Worm (Caenorhabditis elegans) whole organism, young adult: ENCODE measurements around the gene sec-6.
A peak's percentile ranks its signal among the peaks of the same experiment; 100 is the strongest.

Experiments
- B0019.2 ChIP-seq: fragments of 200-800 bp; sonication (Bioruptor generic); conservative IDR thresholded peaks from 2 replicates; pipeline ENCODE4 v1.3.6; 2022; ENCODE audit warnings: missing genetic modification reagents, missing genetic modification characterization, missing compliant biosample characterization
- D2030.7 ChIP-seq: fragments of 200-800 bp; sonication (Bioruptor generic); IDR thresholded peaks from 2 replicates; pipeline ENCODE4 v1.3.6; 2022; ENCODE audit warnings: missing genetic modification reagents, missing genetic modification characterization, missing compliant biosample characterization
- F10E7.11 ChIP-seq: sonication (generic microtip); optimal IDR thresholded peaks from 2 replicates; lab custom pipeline; 2017; ENCODE audit warnings: mild to moderate bottlenecking, missing genetic modification characterization, moderate library complexity, missing compliant biosample characterization
- F23B12.7 ChIP-seq: sonication (generic microtip); optimal IDR thresholded peaks from 2 replicates; lab custom pipeline; 2017; ENCODE audit warnings: missing genetic modification characterization, mild to moderate bottlenecking, missing compliant biosample characterization, antibody characterized with exemption, moderate library complexity; ENCODE audit not compliant: insufficient read depth
- F55B11.4 ChIP-seq: sonication (generic microtip); optimal IDR thresholded peaks from 2 replicates; lab custom pipeline; 2016; ENCODE audit warnings: missing compliant biosample characterization, missing genetic modification characterization, borderline replicate concordance; ENCODE audit not compliant: insufficient read depth
- Y53F4B.3 ChIP-seq: fragments of 200-800 bp; sonication (Bioruptor generic); IDR thresholded peaks from 2 replicates; pipeline ENCODE4 v1.3.6; 2022; ENCODE audit warnings: missing genetic modification reagents, missing genetic modification characterization, missing compliant biosample characterization
- Y53G8AR.9 ChIP-seq: fragments of 200-800 bp; sonication (Bioruptor generic); conservative IDR thresholded peaks from 2 replicates; pipeline ENCODE4 v1.3.6; 2022; ENCODE audit warnings: missing genetic modification reagents, missing genetic modification characterization, missing compliant biosample characterization
- Y67H2A.10 ChIP-seq: fragments of 200-800 bp; sonication (Bioruptor generic); conservative IDR thresholded peaks from 2 replicates; pipeline ENCODE4 v1.3.6; 2022; ENCODE audit warnings: missing genetic modification reagents, missing genetic modification characterization, missing compliant biosample characterization
- Y79H2A.3 ChIP-seq: fragments of 200-800 bp; sonication (Bioruptor generic); conservative IDR thresholded peaks from 2 replicates; pipeline ENCODE4 v1.3.6; 2022; ENCODE audit warnings: missing genetic modification reagents, missing genetic modification characterization, missing compliant biosample characterization
- Y95B8A.8 ChIP-seq: fragments of 200-800 bp; sonication (Bioruptor generic); IDR thresholded peaks from 2 replicates; pipeline ENCODE4 v1.3.6; 2022; ENCODE audit warnings: missing genetic modification reagents, missing genetic modification characterization, missing compliant biosample characterization
- ZK185.1 ChIP-seq: sonication (generic microtip); optimal IDR thresholded peaks from 2 replicates; lab custom pipeline; 2016; ENCODE audit warnings: mild to moderate bottlenecking, missing genetic modification characterization, missing compliant biosample characterization; ENCODE audit not compliant: poor library complexity, severe bottlenecking
- aptf-3 ChIP-seq: fragments of 200-800 bp; sonication (Bioruptor generic); IDR thresholded peaks from 2 replicates; pipeline ENCODE4 v1.3.6; 2022; ENCODE audit warnings: missing genetic modification characterization, missing compliant biosample characterization
- attf-3 ChIP-seq: fragments of 200-800 bp; sonication (Bioruptor generic); conservative IDR thresholded peaks from 2 replicates; pipeline ENCODE4 v1.3.6; 2022; ENCODE audit warnings: missing genetic modification reagents, missing genetic modification characterization, missing compliant biosample characterization
- attf-6 ChIP-seq: fragments of 200-800 bp; sonication (Bioruptor generic); IDR thresholded peaks from 2 replicates; pipeline ENCODE4 v1.3.6; 2022; ENCODE audit warnings: missing genetic modification reagents, missing genetic modification characterization, missing compliant biosample characterization
- cebp-2 ChIP-seq: fragments of 200-800 bp; sonication (Bioruptor generic); IDR thresholded peaks from 2 replicates; pipeline ENCODE4 v1.3.6; 2022; ENCODE audit warnings: missing genetic modification characterization, missing compliant biosample characterization
- ceh-100 ChIP-seq: fragments of 200-800 bp; sonication (Bioruptor generic); IDR thresholded peaks from 2 replicates; pipeline ENCODE4 v1.3.6; 2022; ENCODE audit warnings: missing genetic modification reagents, missing genetic modification characterization, missing compliant biosample characterization
- ceh-91 ChIP-seq: fragments of 200-800 bp; sonication (Bioruptor generic); IDR thresholded peaks from 2 replicates; pipeline ENCODE4 v1.3.6; 2022; ENCODE audit warnings: missing genetic modification reagents, missing genetic modification characterization, missing compliant biosample characterization
- chd-7 ChIP-seq: sonication (generic microtip); optimal IDR thresholded peaks from 2 replicates; lab custom pipeline; 2016; ENCODE audit warnings: mild to moderate bottlenecking, missing genetic modification characterization, moderate library complexity, missing compliant biosample characterization
- dpl-1 ChIP-seq: fragments of 150-350 bp; optimal IDR thresholded peaks from 2 replicates; lab custom pipeline; 2014; ENCODE audit warnings: missing biosample characterization, missing genetic modification reagents, missing genetic modification characterization
- efl-1 ChIP-seq: fragments of 150-350 bp; optimal IDR thresholded peaks from 2 replicates; lab custom pipeline; 2014; ENCODE audit warnings: missing biosample characterization, missing genetic modification reagents, missing genetic modification characterization
- ekl-4 ChIP-seq: fragments of 200-800 bp; sonication (Bioruptor generic); IDR thresholded peaks from 2 replicates; pipeline ENCODE4 v1.3.6; 2022; ENCODE audit warnings: missing genetic modification reagents, missing genetic modification characterization, missing compliant biosample characterization
- him-1 ChIP-seq: sonication (generic microtip); optimal IDR thresholded peaks from 2 replicates; lab custom pipeline; 2016; ENCODE audit warnings: missing genotype, missing genetic modification reagents, missing genetic modification characterization, missing compliant biosample characterization
- hlh-26 ChIP-seq: fragments of 200-800 bp; sonication (Bioruptor generic); conservative IDR thresholded peaks from 2 replicates; pipeline ENCODE4 v1.3.6; 2022; ENCODE audit warnings: missing genetic modification reagents, missing genetic modification characterization, missing compliant biosample characterization
- lag-1 ChIP-seq: fragments of 200-800 bp; sonication (Bioruptor generic); IDR thresholded peaks from 2 replicates; pipeline ENCODE4 v1.3.6; 2022; ENCODE audit warnings: missing genetic modification reagents, missing genetic modification characterization, missing compliant biosample characterization
- let-526 ChIP-seq: fragments of 200-800 bp; sonication (Bioruptor generic); IDR thresholded peaks from 2 replicates; pipeline ENCODE4 v1.3.6; 2022; ENCODE audit warnings: missing genetic modification reagents, missing genetic modification characterization, missing compliant biosample characterization
- lin-35 ChIP-seq, 3 experiments: fragments of 150-350 bp in 2 of 3; sonication (generic microtip) in 1 of 3; optimal IDR thresholded peaks; 2 replicates each; lab custom pipeline; 2014 to 2018; ENCODE audit warnings: missing biosample characterization in 3 of 3, missing genetic modification characterization in 3 of 3, missing genetic modification reagents in 3 of 3
- lin-40 ChIP-seq: sonication (generic microtip); optimal IDR thresholded peaks from 2 replicates; lab custom pipeline; 2016; ENCODE audit warnings: missing genetic modification characterization, mild to moderate bottlenecking, missing compliant biosample characterization, missing genotype, missing genetic modification reagents
- lin-54 ChIP-seq: fragments of 200-800 bp; sonication (Bioruptor generic); optimal IDR thresholded peaks from 2 replicates; lab custom pipeline; 2018; ENCODE audit warnings: mild to moderate bottlenecking, missing genetic modification characterization, missing compliant biosample characterization
- lsl-1 ChIP-seq: fragments of 200-800 bp; sonication (Bioruptor generic); optimal IDR thresholded peaks from 2 replicates; lab custom pipeline; 2018; ENCODE audit warnings: mild to moderate bottlenecking, missing genetic modification characterization, moderate library complexity, missing compliant biosample characterization
- madf-3 ChIP-seq: fragments of 200-800 bp; sonication (Bioruptor generic); IDR thresholded peaks from 2 replicates; pipeline ENCODE4 v1.3.6; 2022; ENCODE audit warnings: missing genetic modification reagents, missing genetic modification characterization, missing compliant biosample characterization
- madf-6 ChIP-seq: fragments of 200-800 bp; sonication (Bioruptor generic); IDR thresholded peaks from 2 replicates; pipeline ENCODE4 v1.3.6; 2022; ENCODE audit warnings: missing genetic modification reagents, missing genetic modification characterization, missing compliant biosample characterization
- mel-28 ChIP-seq: sonication (generic microtip); optimal IDR thresholded peaks from 2 replicates; lab custom pipeline; 2016; ENCODE audit warnings: borderline replicate concordance, mild to moderate bottlenecking, missing genetic modification characterization, missing compliant biosample characterization
- nfyb-1 ChIP-seq: fragments of 200-800 bp; sonication (Bioruptor generic); IDR thresholded peaks from 2 replicates; pipeline ENCODE4 v1.3.6; 2022; ENCODE audit warnings: missing genetic modification reagents, missing genetic modification characterization, missing compliant biosample characterization
- nhr-90 ChIP-seq: sonication (generic microtip); optimal IDR thresholded peaks from 2 replicates; lab custom pipeline; 2016; ENCODE audit warnings: missing genotype, mild to moderate bottlenecking, missing genetic modification characterization, missing compliant biosample characterization
- pbrm-1 ChIP-seq: fragments of 200-800 bp; sonication (Bioruptor generic); IDR thresholded peaks from 2 replicates; pipeline ENCODE4 v1.3.6; 2022; ENCODE audit warnings: missing genetic modification reagents, missing genetic modification characterization, missing compliant biosample characterization
- sdz-38 ChIP-seq: sonication (generic microtip); optimal IDR thresholded peaks from 2 replicates; lab custom pipeline; 2016; ENCODE audit warnings: missing genotype, missing genetic modification characterization, missing compliant biosample characterization
- snpc-1.1 ChIP-seq: sonication (generic microtip); optimal IDR thresholded peaks from 2 replicates; lab custom pipeline; 2017; ENCODE audit warnings: missing genetic modification characterization, mild to moderate bottlenecking, missing compliant biosample characterization, antibody characterized with exemption, moderate library complexity, missing genotype, missing genetic modification reagents; ENCODE audit not compliant: insufficient read depth
- somi-1 ChIP-seq: fragments of 200-800 bp; sonication (Bioruptor generic); optimal IDR thresholded peaks from 2 replicates; lab custom pipeline; 2018; ENCODE audit warnings: mild to moderate bottlenecking, missing genetic modification characterization, missing compliant biosample characterization
- sptf-2 ChIP-seq: fragments of 200-800 bp; sonication (Bioruptor generic); optimal IDR thresholded peaks from 2 replicates; lab custom pipeline; 2018; ENCODE audit warnings: mild to moderate bottlenecking, missing genetic modification characterization, missing compliant biosample characterization
- tbp1 ChIP-seq: fragments of 200-800 bp; sonication (Bioruptor generic); optimal IDR thresholded peaks from 2 replicates; lab custom pipeline; 2018; ENCODE audit warnings: mild to moderate bottlenecking, missing genetic modification characterization, missing compliant biosample characterization
- unc-130 ChIP-seq: sonication (generic microtip); optimal IDR thresholded peaks from 2 replicates; lab custom pipeline; 2016; ENCODE audit warnings: missing genetic modification reagents, missing genetic modification characterization, missing compliant biosample characterization
- ztf-3 ChIP-seq: fragments of 200-800 bp; sonication (Bioruptor generic); optimal IDR thresholded peaks from 2 replicates; lab custom pipeline; 2018; ENCODE audit warnings: mild to moderate bottlenecking, missing genetic modification characterization, missing compliant biosample characterization

The sec-6 gene

ce11 chrII:5417905-5418304, 58.6 kb downstream of the sec-6 start:
- TF ChIP-seq ztf-3 (GFP tag; lab: Kevin White, UChicago) (no peak), aptf-3 (no peak)
- TF ChIP-seq, all 124 proteins: peak for 0

ce11 chrII:5418317-5418716, 59.0 kb downstream of the sec-6 start:
- no peak for TF ChIP-seq Y53F4B.3 (GFP tag; lab: Robert Waterston, UW)
- no peak for TF ChIP-seq F55B11.4
- no peak for TF ChIP-seq F10E7.11 (tag; lab: Kevin White, UChicago)
- no peak for TF ChIP-seq lsl-1 (GFP tag; lab: Kevin White, UChicago)
- TF ChIP-seq Y79H2A.3 (GFP tag; lab: Robert Waterston, UW) = no peak
- TF ChIP-seq cebp-2 (GFP tag; lab: Robert Waterston, UW) = no peak
- TF ChIP-seq tbp1 (GFP tag; lab: Kevin White, UChicago) = no peak
- TF ChIP-seq madf-3 (GFP tag; lab: Robert Waterston, UW) = no peak
- no peak for TF ChIP-seq mel-28 (tag; lab: Kevin White, UChicago)
- TF ChIP-seq madf-6 (GFP tag; lab: Robert Waterston, UW) = no peak
- TF ChIP-seq attf-6 (GFP tag; lab: Robert Waterston, UW) = no peak
- no peak for TF ChIP-seq lag-1 (GFP tag; lab: Robert Waterston, UW)
- TF ChIP-seq D2030.7 = no peak
- no peak for TF ChIP-seq Y95B8A.8
- no peak for TF ChIP-seq nhr-90 (tag; lab: Kevin White, UChicago)
- no peak for TF ChIP-seq nfyb-1 (GFP tag; lab: Robert Waterston, UW)

ce11 chrII:5418929-5419328, 59.6 kb downstream of the sec-6 start, which contains the start of gene EEED8.15:
Gene EEED8.15 (plus strand): TSS chrII:5419229.
- TF ChIP-seq efl-1 (no peak), F23B12.7 (tag; lab: Kevin White, UChicago) (no peak), lin-54 (GFP tag; lab: Kevin White, UChicago) (no peak), somi-1 (GFP tag; lab: Kevin White, UChicago) (no peak), lin-40 (tag; lab: Kevin White, UChicago) (no peak), lag-1 (GFP tag; lab: Robert Waterston, UW) (no peak), sptf-2 (GFP tag; lab: Kevin White, UChicago) (no peak), snpc-1.1 (tag; lab: Kevin White, UChicago) (no peak), unc-130 (no peak), him-1 (tag; lab: Kevin White, UChicago) (no peak), Y67H2A.10 (GFP tag; lab: Robert Waterston, UW) (no peak), ekl-4 (GFP tag; lab: Robert Waterston, UW) (no peak), ZK185.1 (tag; lab: Kevin White, UChicago) (no peak), ceh-100 (GFP tag; lab: Robert Waterston, UW) (no peak), chd-7 (tag; lab: Kevin White, UChicago) (no peak), F10E7.11 (tag; lab: Kevin White, UChicago) (no peak)

- TF ChIP-seq F23B12.7 (tag; lab: Kevin White, UChicago) (peak; percentile 61), madf-6 (GFP tag; lab: Robert Waterston, UW) (peak; percentile 98), pbrm-1 (GFP tag; lab: Robert Waterston, UW) (0 out of 2 replicates have a peak, but pooled peaks have one; percentile 12), nfyb-1 (GFP tag; lab: Robert Waterston, UW) (no peak), ceh-91 (GFP tag; lab: Robert Waterston, UW) (peak; percentile 90), attf-3 (GFP tag; lab: Robert Waterston, UW) (0 out of 2 replicates have a peak, but pooled peaks have one; percentile 15), let-526 (GFP tag; lab: Robert Waterston, UW) (no peak), B0019.2 (GFP tag; lab: Robert Waterston, UW) (0 out of 2 replicates have a peak, but pooled peaks have one; percentile 59), him-1 (tag; lab: Kevin White, UChicago) (peak; percentile 69), dpl-1 (GFP tag; lab: Kevin White, UChicago) (peak; percentile 83), lin-35 (GFP tag; optimal IDR thresholded peaks at IDR 0.05; lab: Kevin White, UChicago) (peak in 1 of 3 experiments; percentile 73), sdz-38 (tag; lab: Kevin White, UChicago) (no peak), Y53G8AR.9 (GFP tag; lab: Robert Waterston, UW) (no peak), Y95B8A.8 (peak; percentile 50; the same call in 1 of the 2 replicates), hlh-26 (GFP tag; lab: Robert Waterston, UW) (no peak)
Measured at ce11 chrII:5420947-5421614, 61.7 kb downstream of the sec-6 start, which contains the start of gene tofu-6. Gene tofu-6 (plus strand): TSS chrII:5421248.
